Fruit fly (Drosophila melanogaster) whole organism, embryonic: ENCODE data around the gene Dis3.
A peak's percentile ranks its signal among the peaks of the same experiment; 100 is the strongest.

Experiments
- CG10543 ChIP-seq: fragments of 200-800 bp; sonication (Bioruptor generic); optimal IDR thresholded peaks from 3 replicates; lab custom pipeline; 2017; ENCODE audit warnings: missing biosample characterization, mild to moderate bottlenecking, missing genetic modification characterization, moderate library complexity
- CG11398 ChIP-seq: fragments of 200-800 bp; sonication (Bioruptor generic); optimal IDR thresholded peaks from 2 replicates; lab custom pipeline; 2016; ENCODE audit warnings: missing biosample characterization, missing genetic modification characterization
- CG11695 ChIP-seq: fragments of 200-800 bp; sonication (Bioruptor generic); IDR thresholded peaks from 3 replicates; pipeline ENCODE4 v1.3.6; 2022; ENCODE audit warnings: missing biosample characterization, missing genetic modification characterization
- CG11723 ChIP-seq: fragments of 200-800 bp; sonication (Bioruptor generic); optimal IDR thresholded peaks from 2 replicates; lab custom pipeline; 2017; ENCODE audit warnings: missing biosample characterization, mild to moderate bottlenecking, missing genetic modification characterization
- CG12299 ChIP-seq: fragments of 200-800 bp; sonication (Bioruptor generic); optimal IDR thresholded peaks from 2 replicates; lab custom pipeline; 2018; ENCODE audit warnings: missing biosample characterization, mild to moderate bottlenecking, missing genetic modification characterization
- CG13624 ChIP-seq: fragments of 200-800 bp; sonication (Bioruptor generic); optimal IDR thresholded peaks from 2 replicates; lab custom pipeline; 2016; ENCODE audit warnings: missing biosample characterization, missing genetic modification characterization
- CG13894 ChIP-seq: fragments of 200-800 bp; sonication (Bioruptor generic); optimal IDR thresholded peaks from 3 replicates; lab custom pipeline; 2018; ENCODE audit warnings: missing biosample characterization, mild to moderate bottlenecking, missing genetic modification characterization, moderate library complexity
- CG14050 ChIP-seq: fragments of 200-800 bp; sonication (Bioruptor generic); IDR thresholded peaks from 3 replicates; pipeline ENCODE4 v1.3.6; 2022; ENCODE audit warnings: missing biosample characterization, missing genetic modification characterization
- CG15479 ChIP-seq: fragments of 200-800 bp; sonication (Bioruptor generic); optimal IDR thresholded peaks from 3 replicates; lab custom pipeline; 2019; ENCODE audit warnings: missing biosample characterization, mild to moderate bottlenecking, missing genetic modification characterization, moderate library complexity
- CG16863 ChIP-seq: fragments of 200-800 bp; sonication (Bioruptor generic); optimal IDR thresholded peaks from 3 replicates; lab custom pipeline; 2016; ENCODE audit warnings: missing biosample characterization, missing genetic modification characterization
- CG17612 ChIP-seq: fragments of 200-800 bp; sonication (Bioruptor generic); IDR thresholded peaks from 2 replicates; pipeline ENCODE4 v1.3.6; 2022; ENCODE audit warnings: missing biosample characterization, missing genetic modification characterization
- CG17829 ChIP-seq: fragments of 200-800 bp; optimal IDR thresholded peaks from 2 replicates; lab custom pipeline; 2019; ENCODE audit warnings: missing biosample characterization, mild to moderate bottlenecking, missing genetic modification characterization, moderate library complexity
- CG18476 ChIP-seq: fragments of 200-800 bp; sonication (Bioruptor generic); optimal IDR thresholded peaks from 2 replicates; lab custom pipeline; 2016; ENCODE audit warnings: missing biosample characterization, mild to moderate bottlenecking, missing genetic modification characterization
- CG18619 ChIP-seq: fragments of 200-800 bp; sonication (Bioruptor generic); optimal IDR thresholded peaks from 3 replicates; lab custom pipeline; 2017; ENCODE audit warnings: missing biosample characterization, mild to moderate bottlenecking, missing genetic modification characterization
- CG2199 ChIP-seq: fragments of 200-800 bp; sonication (Bioruptor generic); IDR thresholded peaks from 3 replicates; pipeline ENCODE4 v1.3.6; 2022; ENCODE audit warnings: missing biosample characterization, missing genetic modification characterization
- CG30431 ChIP-seq: fragments of 200-800 bp; sonication (Bioruptor generic); optimal IDR thresholded peaks from 2 replicates; lab custom pipeline; 2017; ENCODE audit warnings: missing biosample characterization, missing genetic modification characterization
- CG3281 ChIP-seq: fragments of 200-800 bp; sonication (Bioruptor generic); optimal IDR thresholded peaks from 3 replicates; lab custom pipeline; 2017; ENCODE audit warnings: missing biosample characterization, mild to moderate bottlenecking, missing genetic modification characterization
- CG4820 ChIP-seq: fragments of 200-800 bp; sonication (Bioruptor generic); optimal IDR thresholded peaks from 3 replicates; lab custom pipeline; 2016; ENCODE audit warnings: missing biosample characterization, missing genetic modification characterization
- CG7928 ChIP-seq: fragments of 200-800 bp; sonication (Bioruptor generic); optimal IDR thresholded peaks from 2 replicates; lab custom pipeline; 2017; ENCODE audit warnings: missing biosample characterization, mild to moderate bottlenecking, missing genetic modification characterization
- D19A ChIP-seq: fragments of 200-800 bp; optimal IDR thresholded peaks from 3 replicates; lab custom pipeline; 2019; ENCODE audit warnings: missing biosample characterization, mild to moderate bottlenecking, missing genetic modification characterization, moderate library complexity
- Ets65A ChIP-seq: fragments of 200-800 bp; sonication (Bioruptor generic); peaks from one replicate; lab custom pipeline; 2016; ENCODE audit warnings: missing biosample characterization, missing genetic modification characterization
- HmgD ChIP-seq: fragments of 200-800 bp; sonication (Bioruptor generic); optimal IDR thresholded peaks from 3 replicates; lab custom pipeline; 2016; ENCODE audit warnings: missing biosample characterization, missing genetic modification characterization
- Hmr ChIP-seq: fragments of 200-800 bp; sonication (Bioruptor generic); optimal IDR thresholded peaks from 3 replicates; lab custom pipeline; 2017; ENCODE audit warnings: mild to moderate bottlenecking, missing biosample characterization, missing genetic modification reagents, missing genetic modification characterization
- Hr78 ChIP-seq, 2 experiments: fragments of 200-800 bp in 1 of 2; fragments of >200 bp in 1 of 2; sonication (Bioruptor generic) in 1 of 2; optimal IDR thresholded peaks; 2 replicates each; lab custom pipeline; 2017 to 2019; ENCODE audit warnings: missing biosample characterization in 2 of 2, missing genetic modification characterization in 2 of 2, mild to moderate bottlenecking in 1 of 2, moderate library complexity in 1 of 2
- Neu2 ChIP-seq: fragments of 200-800 bp; sonication (Bioruptor generic); optimal IDR thresholded peaks from 3 replicates; lab custom pipeline; 2016; ENCODE audit warnings: missing biosample characterization, missing genetic modification characterization, borderline replicate concordance
- Sin3A ChIP-seq: fragments of >200 bp; optimal IDR thresholded peaks from 2 replicates; lab custom pipeline; 2018
- Spps ChIP-seq: fragments of 200-800 bp; sonication (Bioruptor generic); optimal IDR thresholded peaks from 2 replicates; lab custom pipeline; 2018; ENCODE audit warnings: missing biosample characterization, mild to moderate bottlenecking, missing genetic modification characterization
- Ssrp ChIP-seq: fragments of 200-800 bp; sonication (Bioruptor generic); optimal IDR thresholded peaks from 2 replicates; lab custom pipeline; 2018; ENCODE audit warnings: missing biosample characterization, mild to moderate bottlenecking, missing genetic modification characterization, moderate library complexity
- bigmax ChIP-seq: fragments of 200-800 bp; sonication (Bioruptor generic); optimal IDR thresholded peaks from 2 replicates; lab custom pipeline; 2018; ENCODE audit warnings: missing biosample characterization, mild to moderate bottlenecking, missing genetic modification characterization
- cad ChIP-seq: fragments of >200 bp; optimal IDR thresholded peaks from 2 replicates; lab custom pipeline; 2017; ENCODE audit warnings: missing biosample characterization, missing genetic modification characterization
- cato ChIP-seq: fragments of 200-800 bp; sonication (Bioruptor generic); optimal IDR thresholded peaks from 2 replicates; lab custom pipeline; 2016; ENCODE audit warnings: missing biosample characterization, missing genetic modification characterization, borderline replicate concordance
- dmrt11E ChIP-seq: fragments of 200-800 bp; sonication (Bioruptor generic); optimal IDR thresholded peaks from 3 replicates; lab custom pipeline; 2018; ENCODE audit warnings: missing biosample characterization, mild to moderate bottlenecking, missing genetic modification characterization, moderate library complexity
- fd64A ChIP-seq: fragments of 200-800 bp; sonication (Bioruptor generic); optimal IDR thresholded peaks from 3 replicates; lab custom pipeline; 2018; ENCODE audit warnings: missing biosample characterization, mild to moderate bottlenecking, missing genetic modification characterization
- fd96Cb ChIP-seq: fragments of 200-800 bp; sonication (Bioruptor generic); optimal IDR thresholded peaks from 2 replicates; lab custom pipeline; 2018; ENCODE audit warnings: missing biosample characterization, mild to moderate bottlenecking, missing genetic modification characterization, moderate library complexity
- gcm ChIP-seq: fragments of 200-800 bp; sonication (Bioruptor generic); optimal IDR thresholded peaks from 2 replicates; lab custom pipeline; 2019; ENCODE audit warnings: missing biosample characterization, mild to moderate bottlenecking, missing genetic modification characterization, moderate library complexity
- gem ChIP-seq: fragments of 200-800 bp; sonication (Bioruptor generic); optimal IDR thresholded peaks from 2 replicates; lab custom pipeline; 2019; ENCODE audit warnings: missing biosample characterization, mild to moderate bottlenecking, missing genetic modification characterization, moderate library complexity
- hkb ChIP-seq, 2 experiments: fragments of 200-800 bp in 1 of 2; fragments of >200 bp in 1 of 2; sonication (Bioruptor generic) in 1 of 2; IDR thresholded peaks in 1 of 2; optimal IDR thresholded peaks in 1 of 2; 2 replicates each; pipeline versions ENCODE4 v1.3.6 to Lab custom; 2017 to 2022; ENCODE audit warnings: missing biosample characterization in 1 of 2, missing genetic modification characterization in 1 of 2
- pho ChIP-seq: fragments of 200-800 bp; sonication (Bioruptor generic); optimal IDR thresholded peaks from 2 replicates; lab custom pipeline; 2016; ENCODE audit warnings: missing biosample characterization, missing genetic modification characterization
- pita ChIP-seq: fragments of 200-800 bp; sonication (Bioruptor generic); optimal IDR thresholded peaks from 2 replicates; lab custom pipeline; 2017; ENCODE audit warnings: missing biosample characterization, mild to moderate bottlenecking, missing genetic modification characterization
- salm ChIP-seq: fragments of 200-800 bp; sonication (Bioruptor generic); optimal IDR thresholded peaks from 2 replicates; lab custom pipeline; 2018; ENCODE audit warnings: missing biosample characterization, mild to moderate bottlenecking, missing genetic modification characterization
- sim ChIP-seq: fragments of 200-800 bp; sonication (Bioruptor generic); IDR thresholded peaks from 2 replicates; pipeline ENCODE4 v1.3.6; 2022; ENCODE audit warnings: missing biosample characterization, missing genetic modification characterization
- sisA ChIP-seq: fragments of 200-800 bp; sonication (Bioruptor generic); IDR thresholded peaks from 2 replicates; pipeline ENCODE4 v1.3.6; 2022; ENCODE audit warnings: missing biosample characterization, missing genetic modification characterization
- sqz ChIP-seq: fragments of 200-800 bp; sonication (Bioruptor generic); optimal IDR thresholded peaks from 3 replicates; lab custom pipeline; 2018; ENCODE audit warnings: missing biosample characterization, mild to moderate bottlenecking, missing genetic modification characterization
- sug ChIP-seq: fragments of 200-800 bp; optimal IDR thresholded peaks from 2 replicates; lab custom pipeline; 2019; ENCODE audit warnings: missing biosample characterization, mild to moderate bottlenecking, missing genetic modification characterization, moderate library complexity
- tio ChIP-seq: fragments of 200-800 bp; sonication (Bioruptor generic); optimal IDR thresholded peaks from 2 replicates; lab custom pipeline; 2017; ENCODE audit warnings: missing biosample characterization, missing genetic modification characterization, inconsistent platforms
- tll ChIP-seq, 2 experiments: fragments of 200-800 bp in 1 of 2; fragments of >200 bp in 1 of 2; sonication (Bioruptor generic) in 1 of 2; optimal IDR thresholded peaks; 2 replicates each; lab custom pipeline; 2017 to 2019; ENCODE audit warnings: missing biosample characterization in 2 of 2, missing genetic modification characterization in 2 of 2, mild to moderate bottlenecking in 1 of 2, moderate library complexity in 1 of 2
- tna ChIP-seq: fragments of 200-800 bp; sonication (Bioruptor generic); IDR thresholded peaks from 2 replicates; pipeline ENCODE4 v1.3.6; 2022; ENCODE audit warnings: missing biosample characterization, missing genetic modification characterization; ENCODE audit not compliant: partially characterized antibody
- trem ChIP-seq: fragments of 200-800 bp; optimal IDR thresholded peaks from 3 replicates; lab custom pipeline; 2019; ENCODE audit warnings: missing biosample characterization, mild to moderate bottlenecking, missing genetic modification characterization, moderate library complexity
- twi ChIP-seq: fragments of 200-800 bp; optimal IDR thresholded peaks from 2 replicates; lab custom pipeline; 2019; ENCODE audit warnings: missing biosample characterization, mild to moderate bottlenecking, missing genetic modification characterization, moderate library complexity

Dis3 gene

DNA sequence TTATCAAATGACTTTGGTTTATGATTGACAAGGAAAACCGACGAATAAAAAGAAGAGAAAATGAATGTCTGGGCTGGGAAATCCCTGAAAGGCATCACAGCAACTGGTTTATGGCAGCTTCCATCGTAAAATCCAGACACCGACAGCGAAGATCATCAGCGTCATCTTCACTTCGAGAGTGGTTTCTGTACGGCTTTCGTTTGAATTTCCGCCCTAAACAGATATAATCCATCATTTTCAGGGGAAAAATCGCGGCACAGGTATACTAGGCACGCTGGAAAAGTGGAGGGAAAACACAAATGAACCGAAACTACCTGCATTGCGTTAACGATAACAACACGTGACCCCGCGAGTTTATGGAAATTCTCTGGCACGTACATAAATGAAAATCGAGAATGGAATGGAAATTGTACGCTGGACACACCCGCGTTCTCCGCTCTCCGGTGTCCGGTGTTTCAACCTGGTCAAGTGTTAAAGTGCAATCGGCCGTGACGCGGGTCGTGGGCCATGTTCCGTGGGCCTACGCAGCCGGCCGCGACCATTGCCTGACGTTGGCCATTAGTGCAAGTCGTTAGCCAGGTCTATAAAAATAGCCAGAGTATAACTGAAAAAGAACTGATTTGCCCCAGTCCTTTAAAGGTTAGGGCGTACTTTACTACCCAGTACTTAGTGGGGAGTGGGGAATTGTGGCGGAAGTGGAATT is 35.6 kb upstream of the Dis3 start (continued):
- TF ChIP-seq hkb (optimal IDR thresholded peaks at IDR 0.05; lab: Kevin White, UChicago) (no peak), hkb (GFP tag; IDR thresholded peaks at IDR 0.05; lab: Robert Waterston, UW) (no peak), tll (GFP tag; optimal IDR thresholded peaks at IDR 0.05; lab: Kevin White, UChicago) (peak in 1 of 2 experiments; percentile 95), Hmr (GFP tag; lab: Kevin White, UChicago) (no peak), CG17612 (GFP tag; lab: Robert Waterston, UW) (no peak), cad (GFP tag; lab: Kevin White, UChicago) (peak; percentile 97), sim (GFP tag; lab: Robert Waterston, UW) (no peak), CG4820 (GFP tag; lab: Kevin White, UChicago) (no peak), twi (tag; lab: Kevin White, UChicago) (peak; percentile 48), tio (GFP tag; lab: Kevin White, UChicago) (no peak), Hr78 (GFP tag; optimal IDR thresholded peaks at IDR 0.05; lab: Kevin White, UChicago) (peak in 1 of 2 experiments; percentile 77), CG11695 (GFP tag; lab: Robert Waterston, UW) (no peak), trem (tag; lab: Kevin White, UChicago) (no peak), CG2199 (0 out of 3 replicates have a peak, but pooled peaks have one; percentile 24), gcm (no peak), HmgD (GFP tag; lab: Kevin White, UChicago) (no peak), pita (GFP tag; lab: Kevin White, UChicago) (no peak), CG13894 (no peak), tna (no peak), sqz (GFP tag; lab: Kevin White, UChicago) (no peak), CG15479 (peak; percentile 87)

DNA sequence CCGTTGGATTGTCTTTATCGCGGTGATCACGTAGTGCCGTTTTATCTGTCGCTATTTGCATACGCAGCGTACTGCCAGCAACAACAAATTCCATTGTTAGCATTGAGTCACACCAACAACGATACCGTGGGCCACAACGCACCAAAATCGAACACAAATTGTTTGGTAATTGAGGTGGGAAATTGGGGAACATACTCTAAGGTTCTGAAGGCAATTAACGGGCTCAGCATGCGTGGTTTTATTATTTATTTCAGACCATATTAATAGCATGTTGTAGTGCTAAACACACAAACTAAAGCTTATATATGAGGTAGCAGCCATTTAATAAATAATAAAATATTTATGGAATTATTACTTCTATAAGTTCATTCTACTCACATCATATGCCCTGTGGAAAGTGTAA is 34.7 kb upstream of the Dis3 start:
- no peak for TF ChIP-seq sug (tag; lab: Kevin White, UChicago)
- TF ChIP-seq cato (GFP tag; lab: Kevin White, UChicago): no peak
- no peak for TF ChIP-seq CG2199
- TF ChIP-seq fd64A (GFP tag; lab: Kevin White, UChicago): no peak
- no peak for TF ChIP-seq Sin3A (lab: Kevin White, UChicago)
- TF ChIP-seq Ssrp (tag; lab: Kevin White, UChicago): peak; percentile 30
- TF ChIP-seq CG7928 (GFP tag; lab: Kevin White, UChicago): no peak
- TF ChIP-seq CG13894: no peak
- no peak for TF ChIP-seq CG30431 (GFP tag; lab: Kevin White, UChicago)
- TF ChIP-seq CG18619 (GFP tag; lab: Kevin White, UChicago): no peak
- no peak for TF ChIP-seq CG10543
- TF ChIP-seq CG3281: no peak
- TF ChIP-seq CG16863 (GFP tag; lab: Kevin White, UChicago): no peak
- no peak for TF ChIP-seq CG18476 (GFP tag; lab: Kevin White, UChicago)
- no peak for TF ChIP-seq sisA
- no peak for TF ChIP-seq pho (GFP tag; lab: Kevin White, UChicago)
- no peak for TF ChIP-seq Spps (tag; lab: Kevin White, UChicago)
- peak; percentile 14 for TF ChIP-seq CG11723 (GFP tag; lab: Kevin White, UChicago)
- peak; percentile 55 for TF ChIP-seq gem (tag; lab: Kevin White, UChicago)
- TF ChIP-seq Ets65A (GFP tag; lab: Kevin White, UChicago): no peak
- no peak for TF ChIP-seq CG12299 (tag; lab: Kevin White, UChicago)
- TF ChIP-seq fd96Cb: peak; percentile 20
- peak; percentile 57 for TF ChIP-seq dmrt11E (tag; lab: Kevin White, UChicago)
- peak; percentile 2 for TF ChIP-seq CG13624 (GFP tag; lab: Kevin White, UChicago)
- no peak for TF ChIP-seq CG14050
- TF ChIP-seq D19A (tag; lab: Kevin White, UChicago): peak; percentile 62
- peak; percentile 28 for TF ChIP-seq CG17829 (tag; lab: Kevin White, UChicago)
- no peak for TF ChIP-seq salm (tag; lab: Kevin White, UChicago)
- TF ChIP-seq CG11398 (GFP tag; lab: Kevin White, UChicago): no peak
- no peak for TF ChIP-seq Neu2
- TF ChIP-seq bigmax: no peak
